Worm (Caenorhabditis elegans) whole organism, L1 larva: ENCODE results near the gene ipla-6.

ENCODE experiments used
- F16B12.6 ChIP-seq: fragments of 150-350 bp; optimal IDR thresholded peaks from 2 replicates; lab custom pipeline; 2014; ENCODE audit warnings: missing biosample characterization, missing genetic modification characterization
- Y116A8C.19 ChIP-seq: sonication (generic microtip); optimal IDR thresholded peaks from 2 replicates; lab custom pipeline; 2016; ENCODE audit warnings: missing compliant biosample characterization, missing genetic modification characterization, borderline replicate concordance
- aly-2 ChIP-seq: fragments of 150-350 bp; optimal IDR thresholded peaks from 2 replicates; lab custom pipeline; 2014; ENCODE audit warnings: missing biosample characterization, missing genetic modification characterization
- ama-1 ChIP-seq: fragments of 150-350 bp; optimal IDR thresholded peaks from 2 replicates; lab custom pipeline; 2014
- blmp-1 ChIP-seq: fragments of 150-350 bp; optimal IDR thresholded peaks from 2 replicates; lab custom pipeline; 2014; ENCODE audit warnings: missing biosample characterization, missing genetic modification characterization
- ceh-88 ChIP-seq: fragments of 200-800 bp; sonication (Bioruptor generic); IDR thresholded peaks from 2 replicates; pipeline ENCODE4 v1.3.6; 2022; ENCODE audit warnings: missing genetic modification characterization, missing compliant biosample characterization
- ceh-90 ChIP-seq: sonication (generic microtip); optimal IDR thresholded peaks from 2 replicates; lab custom pipeline; 2016; ENCODE audit warnings: missing genetic modification characterization, missing compliant biosample characterization
- ces-1 ChIP-seq: fragments of 150-350 bp; optimal IDR thresholded peaks from 2 replicates; lab custom pipeline; 2014; ENCODE audit warnings: missing biosample characterization, missing genetic modification reagents, missing genetic modification characterization
- dpl-1 ChIP-seq, 3 experiments: fragments of 150-350 bp in 2 of 3; sonication (generic microtip) in 1 of 3; optimal IDR thresholded peaks; 2 replicates each; lab custom pipeline; 2014 to 2017; ENCODE audit warnings: missing biosample characterization in 3 of 3, missing genetic modification characterization in 3 of 3, missing genetic modification reagents in 3 of 3
- dsc-1 ChIP-seq: sonication (generic microtip); optimal IDR thresholded peaks from 2 replicates; lab custom pipeline; 2016; ENCODE audit warnings: mild to moderate bottlenecking, missing genetic modification characterization, missing compliant biosample characterization
- efl-1 ChIP-seq, 4 experiments: fragments of 150-350 bp; optimal IDR thresholded peaks in 3 of 4; peaks in 1 of 4; 1 replicate in 1 of 4; 2 replicates in 3 of 4; lab custom pipeline; 2014; ENCODE audit warnings: missing biosample characterization in 2 of 4, missing genetic modification characterization in 2 of 4, missing genetic modification reagents in 2 of 4
- egl-13 ChIP-seq: sonication (generic microtip); optimal IDR thresholded peaks from 2 replicates; lab custom pipeline; 2016; ENCODE audit warnings: missing genotype, missing genetic modification reagents, missing genetic modification characterization, missing compliant biosample characterization
- egl-27 ChIP-seq, 2 experiments: fragments of 150-350 bp in 1 of 2; sonication (generic microtip); optimal IDR thresholded peaks; 3 replicates each; lab custom pipeline; 2017 to 2018; ENCODE audit warnings: missing biosample characterization in 2 of 2, missing genetic modification characterization in 2 of 2, missing genetic modification reagents in 2 of 2
- elt-2 ChIP-seq: sonication (generic microtip); optimal IDR thresholded peaks from 2 replicates; lab custom pipeline; 2016; ENCODE audit warnings: missing genetic modification characterization, mild to moderate bottlenecking, inconsistent platforms, missing compliant biosample characterization, missing genetic modification reagents
- elt-3 ChIP-seq, 6 experiments: fragments of 150-350 bp in 1 of 6; sonication (generic microtip); optimal IDR thresholded peaks; 2 replicates each; lab custom pipeline; 2017 to 2018; ENCODE audit warnings: missing biosample characterization in 6 of 6, missing genetic modification characterization in 6 of 6, inconsistent platforms in 1 of 6
- fkh-10 ChIP-seq: sonication (generic microtip); optimal IDR thresholded peaks from 2 replicates; lab custom pipeline; 2017; ENCODE audit warnings: missing biosample characterization, missing genetic modification reagents, missing genetic modification characterization
- fkh-8 ChIP-seq: sonication (generic microtip); optimal IDR thresholded peaks from 2 replicates; lab custom pipeline; 2016; ENCODE audit warnings: mild to moderate bottlenecking, missing genetic modification characterization, missing compliant biosample characterization
- fos-1 ChIP-seq: fragments of 150-350 bp; optimal IDR thresholded peaks from 2 replicates; lab custom pipeline; 2014; ENCODE audit warnings: missing biosample characterization, missing genetic modification characterization
- hlh-17 ChIP-seq: fragments of 200-800 bp; sonication (Bioruptor generic); optimal IDR thresholded peaks from 2 replicates; lab custom pipeline; 2018; ENCODE audit warnings: missing genetic modification characterization, mild to moderate bottlenecking, missing compliant biosample characterization, moderate library complexity, borderline replicate concordance
- hlh-4 ChIP-seq: sonication (generic microtip); optimal IDR thresholded peaks from 2 replicates; lab custom pipeline; 2016; ENCODE audit warnings: mild to moderate bottlenecking, missing genetic modification characterization, missing compliant biosample characterization
- jun-1 ChIP-seq: fragments of 150-350 bp; optimal IDR thresholded peaks from 2 replicates; lab custom pipeline; 2014; ENCODE audit warnings: missing biosample characterization, missing genetic modification reagents, missing genetic modification characterization
- lin-14 ChIP-seq: fragments of 200-800 bp; sonication (Bioruptor generic); optimal IDR thresholded peaks from 2 replicates; lab custom pipeline; 2018; ENCODE audit warnings: mild to moderate bottlenecking, missing genetic modification characterization, moderate library complexity, missing compliant biosample characterization
- lin-35 ChIP-seq, 2 experiments: fragments of 150-350 bp; optimal IDR thresholded peaks; 2 replicates each; lab custom pipeline; 2014; ENCODE audit warnings: missing biosample characterization in 2 of 2, missing genetic modification characterization in 2 of 2, missing genetic modification reagents in 2 of 2
- lin-39 ChIP-seq: fragments of 150-350 bp; optimal IDR thresholded peaks from 2 replicates; lab custom pipeline; 2014; ENCODE audit warnings: missing biosample characterization, missing genetic modification reagents, missing genetic modification characterization
- lir-3 ChIP-seq: sonication (generic microtip); optimal IDR thresholded peaks from 2 replicates; lab custom pipeline; 2016; ENCODE audit warnings: mild to moderate bottlenecking, missing genetic modification characterization, moderate library complexity, missing compliant biosample characterization; ENCODE audit not compliant: poor library complexity
- mdl-1 ChIP-seq, 2 experiments: fragments of 150-350 bp; optimal IDR thresholded peaks; 2 replicates each; lab custom pipeline; 2014 to 2017; ENCODE audit warnings: missing biosample characterization in 2 of 2, missing genetic modification characterization in 2 of 2, inconsistent platforms in 1 of 2
- nhr-12 ChIP-seq: sonication (generic microtip); optimal IDR thresholded peaks from 2 replicates; lab custom pipeline; 2017; ENCODE audit warnings: missing biosample characterization, missing genetic modification characterization
- nhr-19 ChIP-seq: fragments of 200-800 bp; sonication (Bioruptor generic); conservative IDR thresholded peaks from 2 replicates; pipeline ENCODE4 v1.3.6; 2022; ENCODE audit warnings: missing genetic modification characterization, missing compliant biosample characterization
- nhr-20 ChIP-seq: sonication (generic microtip); optimal IDR thresholded peaks from 2 replicates; lab custom pipeline; 2016; ENCODE audit warnings: mild to moderate bottlenecking, missing genetic modification characterization, missing compliant biosample characterization
- nhr-28 ChIP-seq: fragments of 150-350 bp; optimal IDR thresholded peaks from 2 replicates; lab custom pipeline; 2014; ENCODE audit warnings: missing biosample characterization, missing genetic modification characterization
- nhr-47 ChIP-seq: sonication (generic microtip); optimal IDR thresholded peaks from 2 replicates; lab custom pipeline; 2016; ENCODE audit warnings: mild to moderate bottlenecking, missing genetic modification characterization, moderate library complexity, missing compliant biosample characterization
- nhr-71 ChIP-seq: sonication (generic microtip); optimal IDR thresholded peaks from 2 replicates; lab custom pipeline; 2016; ENCODE audit warnings: mild to moderate bottlenecking, missing genetic modification characterization, moderate library complexity, missing compliant biosample characterization
- nhr-77 ChIP-seq: fragments of 150-350 bp; optimal IDR thresholded peaks from 2 replicates; lab custom pipeline; 2014; ENCODE audit warnings: missing biosample characterization, missing genetic modification characterization
- nhr-90 ChIP-seq: sonication (generic microtip); optimal IDR thresholded peaks from 2 replicates; lab custom pipeline; 2016; ENCODE audit warnings: mild to moderate bottlenecking, missing genetic modification characterization, missing compliant biosample characterization; ENCODE audit not compliant: poor library complexity
- rnt-1 ChIP-seq: sonication (generic microtip); optimal IDR thresholded peaks from 2 replicates; lab custom pipeline; 2016; ENCODE audit warnings: mild to moderate bottlenecking, missing genetic modification characterization, moderate library complexity, missing compliant biosample characterization
- skn-1 ChIP-seq: fragments of 150-350 bp; optimal IDR thresholded peaks from 2 replicates; lab custom pipeline; 2014; ENCODE audit warnings: missing biosample characterization, missing genetic modification characterization
- snu-23 ChIP-seq: sonication (generic microtip); optimal IDR thresholded peaks from 2 replicates; lab custom pipeline; 2016; ENCODE audit warnings: missing genetic modification characterization, missing compliant biosample characterization
- sptf-1 ChIP-seq: fragments of 150-350 bp; optimal IDR thresholded peaks from 2 replicates; lab custom pipeline; 2014; ENCODE audit warnings: missing biosample characterization, missing genetic modification characterization
- sup-37 ChIP-seq: fragments of 200-800 bp; sonication (Bioruptor generic); optimal IDR thresholded peaks from 2 replicates; lab custom pipeline; 2018; ENCODE audit warnings: mild to moderate bottlenecking, missing genetic modification characterization, missing compliant biosample characterization
- swsn-7 ChIP-seq: sonication (generic microtip); optimal IDR thresholded peaks from 2 replicates; lab custom pipeline; 2016; ENCODE audit warnings: missing genetic modification characterization, missing compliant biosample characterization
- tbx-2 ChIP-seq: sonication (generic microtip); optimal IDR thresholded peaks from 2 replicates; lab custom pipeline; 2016; ENCODE audit warnings: missing genetic modification characterization, missing compliant biosample characterization
- unc-130 ChIP-seq: fragments of 150-350 bp; optimal IDR thresholded peaks from 2 replicates; lab custom pipeline; 2017; ENCODE audit warnings: missing biosample characterization, missing genetic modification characterization, inconsistent platforms
- unc-30 ChIP-seq: sonication (generic microtip); optimal IDR thresholded peaks from 2 replicates; lab custom pipeline; 2017; ENCODE audit warnings: missing biosample characterization, missing genetic modification characterization
- vab-15 ChIP-seq: sonication (generic microtip); optimal IDR thresholded peaks from 2 replicates; lab custom pipeline; 2017; ENCODE audit warnings: missing genotype, mild to moderate bottlenecking, missing genetic modification characterization, missing compliant biosample characterization
- xbp-1 ChIP-seq: sonication (generic microtip); optimal IDR thresholded peaks from 2 replicates; lab custom pipeline; 2016; ENCODE audit warnings: missing genetic modification characterization, missing compliant biosample characterization
- zip-4 ChIP-seq: fragments of 200-800 bp; sonication (Bioruptor generic); optimal IDR thresholded peaks from 2 replicates; lab custom pipeline; 2018; ENCODE audit warnings: mild to moderate bottlenecking, missing genetic modification characterization, moderate library complexity, missing compliant biosample characterization
- ztf-11 ChIP-seq, 2 experiments: sonication (generic microtip); optimal IDR thresholded peaks; 2 replicates each; lab custom pipeline; 2016 to 2017; ENCODE audit warnings: missing genetic modification characterization in 2 of 2, missing biosample characterization in 1 of 2, missing compliant biosample characterization in 1 of 2

The ipla-6 gene

ce11 chrIV:6366032-6366431, 28.6 kb downstream of the ipla-6 start:
- no peak for TF ChIP-seq ceh-90 (tag; lab: Kevin White, UChicago)
- TF ChIP-seq aly-2 = no peak
- TF ChIP-seq tbx-2 (tag; lab: Kevin White, UChicago) = no peak
- no peak for TF ChIP-seq mdl-1 (tag; optimal IDR thresholded peaks at IDR 0.05; lab: Kevin White, UChicago)
- TF ChIP-seq efl-1 (optimal IDR thresholded peaks at IDR 0.05; lab: Kevin White, UChicago) = no peak
- TF ChIP-seq efl-1 (GFP tag; optimal IDR thresholded peaks at IDR 0.05 in 1 of 2; lab: Kevin White, UChicago) = peak in 1 of 2 experiments; percentile 39
- TF ChIP-seq jun-1 (tag; lab: Kevin White, UChicago) = no peak
- TF ChIP-seq elt-3 (tag; optimal IDR thresholded peaks at IDR 0.05; lab: Kevin White, UChicago) = no peak
- TF ChIP-seq snu-23 (GFP tag; lab: Kevin White, UChicago) = no peak
- TF ChIP-seq ceh-88 = no peak
- TF ChIP-seq rnt-1 (tag; lab: Kevin White, UChicago) = no peak
- no peak for TF ChIP-seq sup-37
- no peak for TF ChIP-seq vab-15 (tag; lab: Kevin White, UChicago)
- no peak for TF ChIP-seq skn-1 (tag; lab: Kevin White, UChicago)
- TF ChIP-seq egl-27 (tag; optimal IDR thresholded peaks at IDR 0.05; lab: Kevin White, UChicago) = no peak
- peak; percentile 62 for TF ChIP-seq lin-14 (GFP tag; lab: Kevin White, UChicago)
- TF ChIP-seq ces-1 (GFP tag; lab: Kevin White, UChicago) = peak; percentile 31
- no peak for TF ChIP-seq hlh-4 (tag; lab: Kevin White, UChicago)
- TF ChIP-seq lin-35 (GFP tag; optimal IDR thresholded peaks at IDR 0.05; lab: Kevin White, UChicago) = no peak
- peak; percentile 21 for TF ChIP-seq nhr-71
- TF ChIP-seq fkh-10 (GFP tag; lab: Kevin White, UChicago) = peak; percentile 67
- TF ChIP-seq nhr-19 (GFP tag; lab: Robert Waterston, UW) = no peak
- no peak for TF ChIP-seq unc-130 (tag; lab: Kevin White, UChicago)

- TF ChIP-seq blmp-1 (tag; lab: Kevin White, UChicago) (no peak), egl-13 (tag; lab: Kevin White, UChicago) (peak; percentile 32), ztf-11 (tag; optimal IDR thresholded peaks at IDR 0.05; lab: Kevin White, UChicago) (peak in 1 of 2 experiments; percentile 8), ama-1 (no peak), F16B12.6 (tag; lab: Kevin White, UChicago) (no peak), lir-3 (peak; percentile 57), nhr-28 (no peak), nhr-77 (tag; lab: Kevin White, UChicago) (no peak), skn-1 (tag; lab: Kevin White, UChicago) (no peak), efl-1 (optimal IDR thresholded peaks at IDR 0.05; lab: Kevin White, UChicago) (peak; percentile 90 to 92), efl-1 (GFP tag; optimal IDR thresholded peaks at IDR 0.05 in 1 of 2; lab: Kevin White, UChicago) (peak; percentile 89 to 99), zip-4 (no peak), fkh-8 (tag; lab: Kevin White, UChicago) (no peak), mdl-1 (tag; optimal IDR thresholded peaks at IDR 0.05; lab: Kevin White, UChicago) (no peak), elt-2 (tag; lab: Kevin White, UChicago) (peak; percentile 28), rnt-1 (tag; lab: Kevin White, UChicago) (peak; percentile 70), vab-15 (tag; lab: Kevin White, UChicago) (no peak), lin-35 (GFP tag; optimal IDR thresholded peaks at IDR 0.05; lab: Kevin White, UChicago) (peak; percentile 75 to 91), ces-1 (GFP tag; lab: Kevin White, UChicago) (no peak), jun-1 (tag; lab: Kevin White, UChicago) (no peak), swsn-7 (peak; percentile 26), sptf-1 (tag; lab: Kevin White, UChicago) (no peak), hlh-4 (tag; lab: Kevin White, UChicago) (no peak), fos-1 (tag; lab: Kevin White, UChicago) (no peak), hlh-17 (GFP tag; lab: Kevin White, UChicago) (no peak), nhr-12 (tag; lab: Kevin White, UChicago) (no peak), xbp-1 (tag; lab: Kevin White, UChicago) (peak; percentile 2), nhr-47 (peak; percentile 56), dsc-1 (tag; lab: Kevin White, UChicago) (peak; percentile 36), nhr-19 (GFP tag; lab: Robert Waterston, UW) (peak; percentile 29; the same call in 1 of the 2 replicates), lin-14 (GFP tag; lab: Kevin White, UChicago) (no peak), Y116A8C.19 (no peak), nhr-90 (tag; lab: Kevin White, UChicago) (peak; percentile 57), dpl-1 (GFP tag; optimal IDR thresholded peaks at IDR 0.05; lab: Kevin White, UChicago) (peak; percentile 78 to 87 (median 85)), unc-30 (tag; lab: Kevin White, UChicago) (no peak), egl-27 (tag; optimal IDR thresholded peaks at IDR 0.05; lab: Kevin White, UChicago) (no peak), nhr-20 (tag; lab: Kevin White, UChicago) (peak; percentile 22), lin-39 (tag; lab: Kevin White, UChicago) (no peak), nhr-71 (peak; percentile 58), ceh-90 (tag; lab: Kevin White, UChicago) (peak; percentile 77)
These were observed 32.0 kb downstream of the ipla-6 start for ce11 chrIV:6369489-6369888.
